Fruit fly (Drosophila melanogaster) whole organism, embryonic: ENCODE data around the gene Ppt1.

ENCODE experiments used
- Blimp-1 ChIP-seq: fragments of 200-800 bp; sonication (Bioruptor generic); optimal IDR thresholded peaks from 3 replicates; lab custom pipeline; 2018; ENCODE audit warnings: missing biosample characterization, missing genetic modification characterization, mild to moderate bottlenecking, moderate library complexity, missing genetic modification reagents
- CG10267 ChIP-seq: fragments of 200-800 bp; sonication (Bioruptor generic); optimal IDR thresholded peaks from 2 replicates; lab custom pipeline; 2018; ENCODE audit warnings: missing biosample characterization, mild to moderate bottlenecking, missing genetic modification characterization, moderate library complexity
- CG11695 ChIP-seq: fragments of 200-800 bp; sonication (Bioruptor generic); IDR thresholded peaks from 3 replicates; pipeline ENCODE4 v1.3.6; 2022; ENCODE audit warnings: missing biosample characterization, missing genetic modification characterization
- CG12071 ChIP-seq: fragments of 200-800 bp; sonication (Bioruptor generic); optimal IDR thresholded peaks from 3 replicates; lab custom pipeline; 2018; ENCODE audit warnings: missing biosample characterization, mild to moderate bottlenecking, missing genetic modification characterization
- CG1529 ChIP-seq: fragments of 200-800 bp; sonication (Bioruptor generic); optimal IDR thresholded peaks from 3 replicates; lab custom pipeline; 2018; ENCODE audit warnings: missing biosample characterization, missing genetic modification characterization
- CG1603 ChIP-seq: fragments of 200-800 bp; sonication (Bioruptor generic); optimal IDR thresholded peaks from 2 replicates; lab custom pipeline; 2019; ENCODE audit warnings: missing biosample characterization, mild to moderate bottlenecking, missing genetic modification characterization, moderate library complexity
- CG17385 ChIP-seq: fragments of 200-800 bp; sonication (Bioruptor generic); optimal IDR thresholded peaks from 3 replicates; lab custom pipeline; 2018; ENCODE audit warnings: missing biosample characterization, mild to moderate bottlenecking, missing genetic modification characterization
- CG17802 ChIP-seq: fragments of 200-800 bp; sonication (Bioruptor generic); optimal IDR thresholded peaks from 2 replicates; lab custom pipeline; 2018; ENCODE audit warnings: missing biosample characterization, mild to moderate bottlenecking, missing genetic modification characterization, moderate library complexity
- CG2678 ChIP-seq: fragments of 200-800 bp; sonication (Bioruptor generic); optimal IDR thresholded peaks from 3 replicates; lab custom pipeline; 2019; ENCODE audit warnings: missing biosample characterization, mild to moderate bottlenecking, missing genetic modification characterization, moderate library complexity
- CG30403 ChIP-seq: fragments of 200-800 bp; sonication (Bioruptor generic); optimal IDR thresholded peaks from 3 replicates; lab custom pipeline; 2016; ENCODE audit warnings: missing biosample characterization, missing genetic modification characterization
- CG31441 ChIP-seq: fragments of 200-800 bp; sonication (Bioruptor generic); IDR thresholded peaks from 2 replicates; pipeline ENCODE4 v1.3.6; 2022; ENCODE audit warnings: missing biosample characterization, missing genetic modification characterization
- CG33557 ChIP-seq: fragments of 200-800 bp; sonication (Bioruptor generic); optimal IDR thresholded peaks from 2 replicates; lab custom pipeline; 2019; ENCODE audit warnings: missing biosample characterization, mild to moderate bottlenecking, missing genetic modification characterization, moderate library complexity
- CG7357 ChIP-seq: fragments of 200-800 bp; sonication (Bioruptor generic); IDR thresholded peaks from 3 replicates; pipeline ENCODE4 v1.3.6; 2022; ENCODE audit warnings: missing biosample characterization, missing genetic modification characterization
- CG7928 ChIP-seq: fragments of 200-800 bp; sonication (Bioruptor generic); optimal IDR thresholded peaks from 2 replicates; lab custom pipeline; 2017; ENCODE audit warnings: missing biosample characterization, mild to moderate bottlenecking, missing genetic modification characterization
- CG8388 ChIP-seq: fragments of 200-800 bp; sonication (Bioruptor generic); optimal IDR thresholded peaks from 2 replicates; lab custom pipeline; 2019; ENCODE audit warnings: missing biosample characterization, mild to moderate bottlenecking, missing genetic modification characterization, moderate library complexity
- CTCF ChIP-seq: fragments of 200-800 bp; sonication (Bioruptor generic); optimal IDR thresholded peaks from 2 replicates; lab custom pipeline; 2017; ENCODE audit warnings: missing biosample characterization, mild to moderate bottlenecking, missing genetic modification characterization, moderate library complexity
- Dip3 ChIP-seq: fragments of 200-800 bp; sonication (Bioruptor generic); optimal IDR thresholded peaks from 3 replicates; lab custom pipeline; 2016; ENCODE audit warnings: missing biosample characterization, missing genetic modification characterization
- Elba2 ChIP-seq: fragments of 200-800 bp; sonication (Bioruptor generic); optimal IDR thresholded peaks from 3 replicates; lab custom pipeline; 2016; ENCODE audit warnings: missing biosample characterization, missing genetic modification characterization
- Fer2 ChIP-seq: fragments of 200-800 bp; sonication (Bioruptor generic); optimal IDR thresholded peaks from 2 replicates; lab custom pipeline; 2018; ENCODE audit warnings: missing biosample characterization, mild to moderate bottlenecking, missing genetic modification characterization, moderate library complexity
- HLH3B ChIP-seq: fragments of 200-800 bp; sonication (Bioruptor generic); IDR thresholded peaks from 2 replicates; pipeline ENCODE4 v1.3.6; 2022; ENCODE audit warnings: missing biosample characterization, missing genetic modification characterization
- HLH4C ChIP-seq: fragments of 200-800 bp; sonication (Bioruptor generic); IDR thresholded peaks from 3 replicates; pipeline ENCODE4 v1.3.6; 2022; ENCODE audit warnings: missing biosample characterization, missing genetic modification characterization; ENCODE audit not compliant: partially characterized antibody
- HLH54F ChIP-seq: fragments of 200-800 bp; sonication (Bioruptor generic); optimal IDR thresholded peaks from 3 replicates; lab custom pipeline; 2016; ENCODE audit warnings: missing biosample characterization, missing genetic modification characterization
- Hr78 ChIP-seq, 2 experiments: fragments of 200-800 bp in 1 of 2; fragments of >200 bp in 1 of 2; sonication (Bioruptor generic) in 1 of 2; optimal IDR thresholded peaks; 2 replicates each; lab custom pipeline; 2017 to 2019; ENCODE audit warnings: missing biosample characterization in 2 of 2, missing genetic modification characterization in 2 of 2, mild to moderate bottlenecking in 1 of 2, moderate library complexity in 1 of 2
- Hsf ChIP-seq: fragments of 200-800 bp; sonication (Bioruptor generic); optimal IDR thresholded peaks from 3 replicates; lab custom pipeline; 2016; ENCODE audit warnings: missing biosample characterization, missing genetic modification characterization
- Kr ChIP-seq: fragments of 200-800 bp; sonication (Bioruptor generic); optimal IDR thresholded peaks from 2 replicates; lab custom pipeline; 2017; ENCODE audit warnings: missing biosample characterization, mild to moderate bottlenecking, missing genetic modification characterization
- MESR4 ChIP-seq: fragments of 200-800 bp; sonication (Bioruptor generic); optimal IDR thresholded peaks from 2 replicates; lab custom pipeline; 2018; ENCODE audit warnings: missing biosample characterization, mild to moderate bottlenecking, missing genetic modification characterization, moderate library complexity
- Rfx ChIP-seq: fragments of 200-800 bp; sonication (Bioruptor generic); IDR thresholded peaks from 2 replicates; pipeline ENCODE4 v1.3.6; 2022; ENCODE audit warnings: missing biosample characterization, missing genetic modification characterization
- TFAM ChIP-seq: fragments of 200-800 bp; sonication (Bioruptor generic); optimal IDR thresholded peaks from 2 replicates; lab custom pipeline; 2017; ENCODE audit warnings: missing biosample characterization, missing genetic modification characterization, inconsistent platforms
- Taf1 ChIP-seq: fragments of 200-800 bp; sonication (Bioruptor generic); IDR thresholded peaks from 2 replicates; pipeline ENCODE4 v1.3.6; 2022; ENCODE audit warnings: missing biosample characterization, missing genetic modification characterization
- al ChIP-seq: fragments of 200-800 bp; sonication (Bioruptor generic); IDR thresholded peaks from 2 replicates; pipeline ENCODE4 v1.3.6; 2022; ENCODE audit warnings: missing biosample characterization, missing genetic modification characterization
- ara ChIP-seq: fragments of 200-800 bp; sonication (Bioruptor generic); IDR thresholded peaks from 2 replicates; pipeline ENCODE4 v1.3.6; 2022; ENCODE audit warnings: missing biosample characterization, missing genetic modification characterization
- bab2 ChIP-seq: fragments of 200-800 bp; sonication (Bioruptor generic); optimal IDR thresholded peaks from 2 replicates; lab custom pipeline; 2016; ENCODE audit warnings: missing biosample characterization, missing genetic modification characterization
- bcd ChIP-seq: fragments of 200-800 bp; sonication (Bioruptor generic); optimal IDR thresholded peaks from 2 replicates; lab custom pipeline; 2017; ENCODE audit warnings: missing biosample characterization, mild to moderate bottlenecking, missing genetic modification characterization
- bowl ChIP-seq: fragments of 200-800 bp; sonication (Bioruptor generic); IDR thresholded peaks from 2 replicates; pipeline ENCODE4 v1.3.6; 2022; ENCODE audit warnings: missing biosample characterization, missing genetic modification characterization
- bsh ChIP-seq, 2 experiments: fragments of 200-800 bp; sonication (Bioruptor generic); optimal IDR thresholded peaks; 2 replicates each; lab custom pipeline; 2017 to 2018; ENCODE audit warnings: mild to moderate bottlenecking in 2 of 2, missing biosample characterization in 2 of 2, missing genetic modification characterization in 2 of 2, moderate library complexity in 1 of 2
- chm ChIP-seq: fragments of 200-800 bp; sonication (Bioruptor generic); IDR thresholded peaks from 2 replicates; pipeline ENCODE4 v1.3.6; 2022; ENCODE audit warnings: missing biosample characterization, missing genetic modification characterization
- dati ChIP-seq: fragments of 200-800 bp; sonication (Bioruptor generic); IDR thresholded peaks from 2 replicates; pipeline ENCODE4 v1.3.6; 2022; ENCODE audit warnings: missing biosample characterization, missing genetic modification characterization
- ems ChIP-seq: fragments of 200-800 bp; sonication (Bioruptor generic); optimal IDR thresholded peaks from 3 replicates; lab custom pipeline; 2016; ENCODE audit warnings: missing biosample characterization, missing genetic modification characterization
- gcm2 ChIP-seq: fragments of 200-800 bp; sonication (Bioruptor generic); optimal IDR thresholded peaks from 2 replicates; lab custom pipeline; 2016; ENCODE audit warnings: missing biosample characterization, missing genetic modification characterization
- gfzf ChIP-seq: fragments of 200-800 bp; sonication (Bioruptor generic); optimal IDR thresholded peaks from 2 replicates; lab custom pipeline; 2016; ENCODE audit warnings: missing biosample characterization, mild to moderate bottlenecking, missing genetic modification characterization, moderate library complexity
- hth ChIP-seq: fragments of >200 bp; optimal IDR thresholded peaks from 2 replicates; lab custom pipeline; 2017; ENCODE audit warnings: inconsistent platforms
- lilli ChIP-seq: fragments of 200-800 bp; sonication (Bioruptor generic); optimal IDR thresholded peaks from 3 replicates; lab custom pipeline; 2016; ENCODE audit warnings: missing biosample characterization, missing genetic modification characterization
- maf-S ChIP-seq: fragments of 200-800 bp; sonication (Bioruptor generic); optimal IDR thresholded peaks from 2 replicates; lab custom pipeline; 2016; ENCODE audit warnings: missing biosample characterization, missing genetic modification characterization
- odd ChIP-seq: fragments of 200-800 bp; sonication (Bioruptor generic); optimal IDR thresholded peaks from 2 replicates; lab custom pipeline; 2017; ENCODE audit warnings: missing biosample characterization, mild to moderate bottlenecking, missing genetic modification characterization
- pb ChIP-seq: fragments of 200-800 bp; sonication (Bioruptor generic); optimal IDR thresholded peaks from 3 replicates; lab custom pipeline; 2016; ENCODE audit warnings: missing biosample characterization, missing genetic modification characterization
- salm ChIP-seq: fragments of 200-800 bp; sonication (Bioruptor generic); optimal IDR thresholded peaks from 2 replicates; lab custom pipeline; 2018; ENCODE audit warnings: missing biosample characterization, mild to moderate bottlenecking, missing genetic modification characterization
- sc ChIP-seq, 3 experiments: fragments of >200 bp in 2 of 3; fragments of 200-800 bp in 1 of 3; sonication (Bioruptor generic) in 1 of 3; optimal IDR thresholded peaks; 2 replicates in 2 of 3; 3 replicates in 1 of 3; lab custom pipeline; 2017; ENCODE audit warnings: mild to moderate bottlenecking in 1 of 3, missing biosample characterization in 1 of 3, missing genetic modification characterization in 1 of 3, missing genetic modification reagents in 1 of 3
- sna ChIP-seq: fragments of 200-800 bp; sonication (Bioruptor generic); IDR thresholded peaks from 2 replicates; pipeline ENCODE4 v1.3.6; 2022; ENCODE audit warnings: missing biosample characterization, missing genetic modification characterization; ENCODE audit not compliant: partially characterized antibody
- wdn ChIP-seq: fragments of 200-800 bp; sonication (Bioruptor generic); IDR thresholded peaks from 2 replicates; pipeline ENCODE4 v1.3.6; 2022; ENCODE audit warnings: missing biosample characterization, missing genetic modification characterization
- wor ChIP-seq: fragments of 200-800 bp; sonication (Bioruptor generic); IDR thresholded peaks from 2 replicates; pipeline ENCODE4 v1.3.6; 2022; ENCODE audit warnings: missing biosample characterization, missing genetic modification characterization
- zen ChIP-seq: fragments of 200-800 bp; sonication (Bioruptor generic); optimal IDR thresholded peaks from 3 replicates; lab custom pipeline; 2018; ENCODE audit warnings: missing biosample characterization, mild to moderate bottlenecking, missing genetic modification characterization, moderate library complexity

Gene Ppt1

DNA sequence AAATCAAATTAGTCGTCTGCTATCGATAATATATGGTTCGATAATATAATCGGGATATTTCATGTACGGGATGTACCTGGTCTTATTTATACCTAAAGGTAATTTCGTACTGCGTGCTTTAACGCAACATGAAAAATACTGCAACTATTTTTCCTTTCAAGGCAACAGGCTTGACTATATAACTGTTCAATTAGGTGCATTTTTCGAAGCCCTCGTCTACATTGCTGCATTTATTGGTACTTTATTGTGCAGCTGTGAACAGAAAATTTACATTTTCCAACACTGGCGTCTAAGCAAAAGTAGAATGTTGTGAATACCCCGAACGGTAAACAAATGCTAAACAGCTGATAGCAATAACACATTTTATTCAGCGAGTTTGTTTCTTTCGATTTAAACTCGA, at the start of gene Ppt1, which contains the start of gene Ogg1 (continued):
- peak; percentile 54 for TF ChIP-seq gfzf (GFP tag; lab: Kevin White, UChicago)
- TF ChIP-seq MESR4 (GFP tag; lab: Kevin White, UChicago), result peak; percentile 30
- TF ChIP-seq sna (GFP tag; lab: Robert Waterston, UW), result peak; percentile 66; the same call in 1 of the 2 replicates
- TF ChIP-seq CG7928 (GFP tag; lab: Kevin White, UChicago), result peak; percentile 60
- TF ChIP-seq lilli (GFP tag; lab: Kevin White, UChicago), result peak; percentile 80
- TF ChIP-seq salm (tag; lab: Kevin White, UChicago), result no peak
- peak; percentile 23 for TF ChIP-seq CG33557
- peak; percentile 28 for TF ChIP-seq Blimp-1 (GFP tag; lab: Kevin White, UChicago)
- no peak for TF ChIP-seq CG1529 (GFP tag; lab: Kevin White, UChicago)
- no peak for TF ChIP-seq bowl
- no peak for TF ChIP-seq Hr78 (GFP tag; optimal IDR thresholded peaks at IDR 0.05; lab: Kevin White, UChicago)
- no peak for TF ChIP-seq ara
- TF ChIP-seq dati (GFP tag; lab: Robert Waterston, UW), result no peak
- no peak for TF ChIP-seq wdn (GFP tag; lab: Robert Waterston, UW)
- TF ChIP-seq sc (optimal IDR thresholded peaks at IDR 0.05; lab: Kevin White, UChicago), result no peak
- no peak for TF ChIP-seq sc (GFP tag; optimal IDR thresholded peaks at IDR 0.05; lab: Kevin White, UChicago)
- TF ChIP-seq maf-S (GFP tag; lab: Kevin White, UChicago), result no peak
- peak; percentile 32 for TF ChIP-seq ems (GFP tag; lab: Kevin White, UChicago)
- peak; percentile 59; the same call in 2 of the 3 replicates for TF ChIP-seq HLH4C (GFP tag; lab: Robert Waterston, UW)
- no peak for TF ChIP-seq Fer2 (tag; lab: Kevin White, UChicago)
- 0 out of 2 replicates have a peak, but pooled peaks have one; percentile 34 for TF ChIP-seq CG31441 (GFP tag; lab: Robert Waterston, UW)
- peak; percentile 47 for TF ChIP-seq Dip3 (GFP tag; lab: Kevin White, UChicago)
- peak; percentile 21 for TF ChIP-seq CG12071 (GFP tag; lab: Kevin White, UChicago)
- no peak for TF ChIP-seq bcd (GFP tag; lab: Kevin White, UChicago)
- TF ChIP-seq bab2 (GFP tag; lab: Kevin White, UChicago), result peak; percentile 54
- TF ChIP-seq CG2678, result peak; percentile 58
- no peak for TF ChIP-seq CG7357
- no peak for TF ChIP-seq pb (GFP tag; lab: Kevin White, UChicago)
- TF ChIP-seq TFAM (GFP tag; lab: Kevin White, UChicago), result no peak
- no peak for TF ChIP-seq odd (GFP tag; lab: Kevin White, UChicago)
- peak; percentile 70 for TF ChIP-seq HLH54F
- peak; percentile 69 for TF ChIP-seq CG1603 (tag; lab: Kevin White, UChicago)
- TF ChIP-seq CG17802 (tag; lab: Kevin White, UChicago), result no peak
- TF ChIP-seq hth (lab: Kevin White, UChicago), result no peak
- peak; percentile 1 for TF ChIP-seq CG8388
- TF ChIP-seq Elba2 (GFP tag; lab: Kevin White, UChicago), result peak; percentile 10
- TF ChIP-seq zen (tag; lab: Kevin White, UChicago), result no peak
- TF ChIP-seq al (GFP tag; lab: Robert Waterston, UW), result 0 out of 2 replicates have a peak, but pooled peaks have one; percentile 22
- peak; percentile 33; the same call in 1 of the 2 replicates for TF ChIP-seq HLH3B (GFP tag; lab: Robert Waterston, UW)
- peak; percentile 67 for TF ChIP-seq Hsf (GFP tag; lab: Kevin White, UChicago)
- no peak for TF ChIP-seq Kr (GFP tag; lab: Kevin White, UChicago)
- TF ChIP-seq CG10267 (tag; lab: Kevin White, UChicago), result peak; percentile 95
- TF ChIP-seq CG30403 (GFP tag; lab: Kevin White, UChicago), result peak; percentile 66
- 0 out of 3 replicates have a peak, but pooled peaks have one; percentile 18 for TF ChIP-seq CG11695 (GFP tag; lab: Robert Waterston, UW)
- TF ChIP-seq wor (GFP tag; lab: Robert Waterston, UW), result no peak
- TF ChIP-seq Rfx (GFP tag; lab: Robert Waterston, UW), result peak; percentile 71
- TF ChIP-seq CTCF (GFP tag; lab: Kevin White, UChicago), result peak; percentile 15
- no peak for TF ChIP-seq gcm2 (GFP tag; lab: Kevin White, UChicago)
- peak in 1 of 2 experiments; percentile 44 for TF ChIP-seq bsh (GFP tag; optimal IDR thresholded peaks at IDR 0.05; lab: Kevin White, UChicago)
- TF ChIP-seq chm (GFP tag; lab: Robert Waterston, UW), result no peak
- no peak for TF ChIP-seq Taf1 (GFP tag; lab: Robert Waterston, UW)
- TF ChIP-seq CG17385 (GFP tag; lab: Kevin White, UChicago), result peak; percentile 35
